Worm (Caenorhabditis elegans) whole organism, L3 larva: Measurements from ENCODE around the gene bli-2.

Experiments used
- egl-27 ChIP-seq: sonication (generic microtip); optimal IDR thresholded peaks from 4 replicates; lab custom pipeline; 2017; ENCODE audit warnings: missing biosample characterization, missing genetic modification reagents, missing genetic modification characterization
- elt-3 ChIP-seq, 3 experiments: fragments of 150-350 bp in 1 of 3; sonication (generic microtip) in 2 of 3; optimal IDR thresholded peaks; 2 replicates in 2 of 3; 4 replicates in 1 of 3; lab custom pipeline; 2014 to 2017; ENCODE audit warnings: missing biosample characterization in 3 of 3, missing genetic modification characterization in 3 of 3
- jun-1 ChIP-seq: fragments of 150-350 bp; optimal IDR thresholded peaks from 2 replicates; lab custom pipeline; 2014; ENCODE audit warnings: missing biosample characterization, missing genetic modification reagents, missing genetic modification characterization
- mdl-1 ChIP-seq: fragments of 150-350 bp; optimal IDR thresholded peaks from 2 replicates; lab custom pipeline; 2014; ENCODE audit warnings: missing biosample characterization, missing genetic modification characterization
- nfya-1 ChIP-seq: sonication (generic microtip); optimal IDR thresholded peaks from 2 replicates; lab custom pipeline; 2017; ENCODE audit warnings: missing genetic modification characterization, mild to moderate bottlenecking, missing compliant biosample characterization, antibody characterized with exemption, moderate library complexity; ENCODE audit not compliant: insufficient read depth
- nhr-25 ChIP-seq: sonication (generic microtip); optimal IDR thresholded peaks from 2 replicates; lab custom pipeline; 2017; ENCODE audit warnings: missing biosample characterization, missing genetic modification characterization
- nhr-43 ChIP-seq: sonication (generic microtip); optimal IDR thresholded peaks from 2 replicates; lab custom pipeline; 2016; ENCODE audit warnings: mild to moderate bottlenecking, missing genetic modification characterization, missing compliant biosample characterization; ENCODE audit not compliant: poor library complexity, severe bottlenecking
- nhr-76 ChIP-seq: fragments of 150-350 bp; sonication (generic microtip); optimal IDR thresholded peaks from 5 replicates; lab custom pipeline; 2014; ENCODE audit warnings: missing biosample characterization, missing genetic modification characterization
- snpc-4 ChIP-seq: fragments of 150-350 bp; optimal IDR thresholded peaks from 2 replicates; lab custom pipeline; 2014; ENCODE audit warnings: missing biosample characterization, missing genetic modification characterization
- unc-62 ChIP-seq: fragments of 150-350 bp; sonication (generic microtip); optimal IDR thresholded peaks from 4 replicates; lab custom pipeline; 2014; ENCODE audit warnings: missing biosample characterization, missing genetic modification reagents, missing genetic modification characterization
- ztf-4 ChIP-seq: fragments of 150-350 bp; optimal IDR thresholded peaks from 2 replicates; lab custom pipeline; 2014; ENCODE audit warnings: missing biosample characterization, missing genetic modification characterization

The bli-2 gene

ce11 chrII:5603194-5603593 lies 49.0 kb downstream of the bli-2 start, which contains the start of gene C17G10.6:
Gene C17G10.6 (minus strand): TSS chrII:5603294.
- TF ChIP-seq nhr-43 (tag; lab: Kevin White, UChicago): no peak
- TF ChIP-seq elt-3 (tag; optimal IDR thresholded peaks at IDR 0.05; lab: Kevin White, UChicago): no peak
- no peak for TF ChIP-seq egl-27
- TF ChIP-seq nhr-25 (tag; lab: Kevin White, UChicago): no peak
- TF ChIP-seq nhr-76 (tag; lab: Kevin White, UChicago): no peak
- TF ChIP-seq nfya-1: no peak
- TF ChIP-seq snpc-4 (tag; lab: Kevin White, UChicago): no peak
- TF ChIP-seq mdl-1 (tag; lab: Kevin White, UChicago): no peak
- TF ChIP-seq jun-1 (tag; lab: Kevin White, UChicago): no peak
- no peak for TF ChIP-seq unc-62 (GFP tag; lab: Kevin White, UChicago)
- TF ChIP-seq ztf-4 (tag; lab: Kevin White, UChicago): no peak
